Fruit fly (Drosophila melanogaster): ENCODE measurements around the gene IleRS.

IleRS gene

dm6 chr3L:22287994-22288766, at the start of gene IleRS, which contains the start of gene Hem:
Gene IleRS (plus strand): TSS chr3L:22288665.
Gene Hem (minus strand): TSS chr3L:22288195.
- TF ChIP-seq bab1 (GFP tag; optimal IDR thresholded peaks at IDR 0.05): peak; percentile 89
- peak; percentile 86 for TF ChIP-seq Mnt (GFP tag; optimal IDR thresholded peaks at IDR 0.05)
- TF ChIP-seq cic (GFP tag; optimal IDR thresholded peaks at IDR 0.05): peak; percentile 2
- TF ChIP-seq pad (GFP tag; optimal IDR thresholded peaks at IDR 0.05): peak; percentile 60
- peak; percentile 91 for TF ChIP-seq CG7045 (GFP tag; optimal IDR thresholded peaks at IDR 0.05)
- peak; percentile 84 for TF ChIP-seq CG33017 (tag; optimal IDR thresholded peaks at IDR 0.05)
- TF ChIP-seq CG5204 (GFP tag; optimal IDR thresholded peaks at IDR 0.05): peak; percentile 72
- TF ChIP-seq kay (GFP tag; ENCODE audit: borderline replicate concordance): no peak
- peak; percentile 85 for TF ChIP-seq toe (GFP tag; optimal IDR thresholded peaks at IDR 0.05)
- TF ChIP-seq Hr96 (GFP tag; optimal IDR thresholded peaks at IDR 0.05): peak; percentile 79
- peak; percentile 60 for TF ChIP-seq Crg-1 (GFP tag; optimal IDR thresholded peaks at IDR 0.05)
- TF ChIP-seq tj (GFP tag; optimal IDR thresholded peaks at IDR 0.05): peak; percentile 70
- TF ChIP-seq cnc (optimal IDR thresholded peaks at IDR 0.05): no peak
- peak; percentile 89 for TF ChIP-seq CG11617 (GFP tag; optimal IDR thresholded peaks at IDR 0.05)
- TF ChIP-seq Clk (GFP tag; optimal IDR thresholded peaks at IDR 0.05): peak; percentile 56
- peak; percentile 83 for TF ChIP-seq CG14711 (tag; optimal IDR thresholded peaks at IDR 0.05)
- peak; percentile 60 for TF ChIP-seq ovo (GFP tag; optimal IDR thresholded peaks at IDR 0.05)
- TF ChIP-seq CG12768 (GFP tag; optimal IDR thresholded peaks at IDR 0.05): peak; percentile 84
- peak; percentile 86 for TF ChIP-seq CG7101 (tag; optimal IDR thresholded peaks at IDR 0.05)
- TF ChIP-seq CG1620 (GFP tag; optimal IDR thresholded peaks at IDR 0.05): peak; percentile 57

- no peak for TF ChIP-seq Crg-1 (GFP tag; optimal IDR thresholded peaks at IDR 0.05)
- no peak for TF ChIP-seq CG1620 (GFP tag; optimal IDR thresholded peaks at IDR 0.05)
- TF ChIP-seq ovo (GFP tag; optimal IDR thresholded peaks at IDR 0.05): no peak
- TF ChIP-seq kay (GFP tag; ENCODE audit: borderline replicate concordance): no peak
- TF ChIP-seq cic (GFP tag; optimal IDR thresholded peaks at IDR 0.05): no peak
- TF ChIP-seq Clk (GFP tag; optimal IDR thresholded peaks at IDR 0.05): no peak
- TF ChIP-seq CG12768 (GFP tag; optimal IDR thresholded peaks at IDR 0.05): no peak
- no peak for TF ChIP-seq pad (GFP tag; optimal IDR thresholded peaks at IDR 0.05)
Observed at dm6 chr3L:22242241-22242640, 46.2 kb upstream of the IleRS start.

- TF ChIP-seq tj (GFP tag; optimal IDR thresholded peaks at IDR 0.05) (peak; percentile 70), toe (GFP tag; optimal IDR thresholded peaks at IDR 0.05) (peak; percentile 66), CG7101 (tag; optimal IDR thresholded peaks at IDR 0.05) (peak; percentile 62), CG7045 (GFP tag; optimal IDR thresholded peaks at IDR 0.05) (peak; percentile 57), bab1 (GFP tag; optimal IDR thresholded peaks at IDR 0.05) (peak; percentile 35), CG5204 (GFP tag; optimal IDR thresholded peaks at IDR 0.05) (peak; percentile 64), CG11617 (GFP tag; optimal IDR thresholded peaks at IDR 0.05) (peak; percentile 16), Clk (GFP tag; optimal IDR thresholded peaks at IDR 0.05) (no peak), kay (GFP tag; ENCODE audit: borderline replicate concordance) (no peak), CG12768 (GFP tag; optimal IDR thresholded peaks at IDR 0.05) (peak; percentile 35), ovo (GFP tag; optimal IDR thresholded peaks at IDR 0.05) (peak; percentile 60), cic (GFP tag; optimal IDR thresholded peaks at IDR 0.05) (no peak), CG1620 (GFP tag; optimal IDR thresholded peaks at IDR 0.05) (peak; percentile 68), pad (GFP tag; optimal IDR thresholded peaks at IDR 0.05) (peak; percentile 72), CG33017 (tag; optimal IDR thresholded peaks at IDR 0.05) (no peak), Mnt (GFP tag; optimal IDR thresholded peaks at IDR 0.05) (peak; percentile 34), CG14711 (tag; optimal IDR thresholded peaks at IDR 0.05) (peak; percentile 29), cnc (optimal IDR thresholded peaks at IDR 0.05) (no peak), Crg-1 (GFP tag; optimal IDR thresholded peaks at IDR 0.05) (peak; percentile 76), Hr96 (GFP tag; optimal IDR thresholded peaks at IDR 0.05) (peak; percentile 52)
Observed at dm6 chr3L:22262797-22263423, 25.6 kb upstream of the IleRS start, which contains the start of the genes Rich and Ddx1. Gene Rich (minus strand): TSS chr3L:22262921. Gene Ddx1 (plus strand): TSS chr3L:22263369.

- TF ChIP-seq CG33017 (tag; optimal IDR thresholded peaks at IDR 0.05) (no peak), CG12768 (GFP tag; optimal IDR thresholded peaks at IDR 0.05) (peak; percentile 32), Hr96 (GFP tag; optimal IDR thresholded peaks at IDR 0.05) (peak; percentile 25), bab1 (GFP tag; optimal IDR thresholded peaks at IDR 0.05) (no peak), CG5204 (GFP tag; optimal IDR thresholded peaks at IDR 0.05) (no peak), Mnt (GFP tag; optimal IDR thresholded peaks at IDR 0.05) (peak; percentile 46), Clk (GFP tag; optimal IDR thresholded peaks at IDR 0.05) (no peak), Crg-1 (GFP tag; optimal IDR thresholded peaks at IDR 0.05) (no peak), toe (GFP tag; optimal IDR thresholded peaks at IDR 0.05) (peak; percentile 46), cic (GFP tag; optimal IDR thresholded peaks at IDR 0.05) (no peak), kay (GFP tag; ENCODE audit: borderline replicate concordance) (no peak), tj (GFP tag; optimal IDR thresholded peaks at IDR 0.05) (no peak), CG14711 (tag; optimal IDR thresholded peaks at IDR 0.05) (no peak), CG7045 (GFP tag; optimal IDR thresholded peaks at IDR 0.05) (peak; percentile 8), ovo (GFP tag; optimal IDR thresholded peaks at IDR 0.05) (no peak), cnc (optimal IDR thresholded peaks at IDR 0.05) (no peak), CG7101 (tag; optimal IDR thresholded peaks at IDR 0.05) (peak; percentile 34), CG1620 (GFP tag; optimal IDR thresholded peaks at IDR 0.05) (peak; percentile 27), CG11617 (GFP tag; optimal IDR thresholded peaks at IDR 0.05) (peak; percentile 5), pad (GFP tag; optimal IDR thresholded peaks at IDR 0.05) (peak; percentile 28)
Observed at dm6 chr3L:22266535-22266934, 21.9 kb upstream of the IleRS start, which contains the start of gene CG11523. Gene CG11523 (minus strand): TSS chr3L:22266679.

All from whole organism, adult.